Fruit fly (Drosophila melanogaster): Measurements from ENCODE around the gene Nep4.

- TF ChIP-seq CG11762 (GFP tag; optimal IDR thresholded peaks at IDR 0.05; ENCODE audit: insufficient read depth) (no peak), CG9139 (GFP tag; optimal IDR thresholded peaks at IDR 0.05) (no peak), fkh (GFP tag; optimal IDR thresholded peaks at IDR 0.05) (no peak), Blimp-1 (GFP tag; optimal IDR thresholded peaks at IDR 0.05) (no peak), Sox102F (GFP tag; optimal IDR thresholded peaks at IDR 0.05) (no peak), CG15336 (GFP tag; IDR thresholded peaks at IDR 0.05) (no peak), CG3032 (tag; optimal IDR thresholded peaks at IDR 0.05) (no peak), Lpt (GFP tag; optimal IDR thresholded peaks at IDR 0.05) (no peak), CG1621 (tag; optimal IDR thresholded peaks at IDR 0.05) (no peak), Met (GFP tag; optimal IDR thresholded peaks at IDR 0.05) (no peak)
Observed at dm6 chr3R:20616801-20617200, 42.9 kb downstream of the Nep4 start, which contains the start of gene CG15923.

All from whole organism, prepupa.